Fruit fly (Drosophila melanogaster): ENCODE results near the gene CG3386.

The CG3386 gene

dm6 chr3L:644111-644718 lies 38.1 kb downstream of the CG3386 start (continued):
- TF ChIP-seq chn (GFP tag; optimal IDR thresholded peaks at IDR 0.05) (peak; percentile 91), onecut (GFP tag; IDR thresholded peaks at IDR 0.05) (peak; percentile 79), CG4854 (GFP tag; optimal IDR thresholded peaks at IDR 0.05) (peak; percentile 69), CG30403 (GFP tag; optimal IDR thresholded peaks at IDR 0.05) (peak; percentile 89), z (GFP tag; IDR thresholded peaks at IDR 0.05) (peak; percentile 77), Hr3 (GFP tag; optimal IDR thresholded peaks at IDR 0.05) (peak; percentile 81), CG7357 (GFP tag; IDR thresholded peaks at IDR 0.05) (peak; percentile 73; the same call in 2 of the 3 replicates), CG30020 (tag; optimal IDR thresholded peaks at IDR 0.05) (peak; percentile 33), CG3407 (GFP tag; optimal IDR thresholded peaks at IDR 0.05) (peak; percentile 86), CG2129 (GFP tag; IDR thresholded peaks at IDR 0.05; ENCODE audit: partially characterized antibody) (no peak), mam (GFP tag; optimal IDR thresholded peaks at IDR 0.05) (peak; percentile 86), zfh1 (GFP tag; IDR thresholded peaks at IDR 0.05) (peak; percentile 93), corto (GFP tag; optimal IDR thresholded peaks at IDR 0.05) (peak; percentile 64), CG4328 (GFP tag; optimal IDR thresholded peaks at IDR 0.05) (peak; percentile 73), ewg (GFP tag; optimal IDR thresholded peaks at IDR 0.05) (peak; percentile 89), CG1602 (GFP tag; optimal IDR thresholded peaks at IDR 0.05) (peak; percentile 82), Sry-β (GFP tag; optimal IDR thresholded peaks at IDR 0.05) (peak; percentile 46), peb (GFP tag; IDR thresholded peaks at IDR 0.05) (peak; percentile 81), CG6254 (GFP tag; optimal IDR thresholded peaks at IDR 0.05) (peak; percentile 85), gcm (GFP tag; optimal IDR thresholded peaks at IDR 0.05) (peak; percentile 84), CoRest (tag; optimal IDR thresholded peaks at IDR 0.05) (peak; percentile 81), MBD-R2 (GFP tag; IDR thresholded peaks at IDR 0.05) (peak; percentile 65; the same call in 1 of the 2 replicates), vvl (GFP tag; IDR thresholded peaks at IDR 0.05) (peak; percentile 94), CG11085 (GFP tag; IDR thresholded peaks at IDR 0.05) (peak; percentile 33; the same call in 1 of the 2 replicates), Ssrp (tag; optimal IDR thresholded peaks at IDR 0.05) (peak; percentile 87), CG16863 (GFP tag; optimal IDR thresholded peaks at IDR 0.05) (peak; percentile 91), zen2 (GFP tag; IDR thresholded peaks at IDR 0.05; ENCODE audit: partially characterized antibody) (no peak), CG6765 (GFP tag; optimal IDR thresholded peaks at IDR 0.05) (peak; percentile 6), gsb (GFP tag; IDR thresholded peaks at IDR 0.05) (peak; percentile 51), nom (GFP tag; optimal IDR thresholded peaks at IDR 0.05) (peak; percentile 17), kni (GFP tag; optimal IDR thresholded peaks at IDR 0.05) (peak; percentile 86), Xbp1 (GFP tag; optimal IDR thresholded peaks at IDR 0.05) (peak; percentile 92), CG9797 (GFP tag; optimal IDR thresholded peaks at IDR 0.05) (no peak), dati (GFP tag; IDR thresholded peaks at IDR 0.05) (peak; percentile 88), CG11456 (GFP tag; IDR thresholded peaks at IDR 0.05) (peak; percentile 79; the same call in 2 of the 3 replicates), oc (tag; optimal IDR thresholded peaks at IDR 0.05) (peak; percentile 95), luna (GFP tag; optimal IDR thresholded peaks at IDR 0.05) (peak; percentile 71), CG18599 (GFP tag; optimal IDR thresholded peaks at IDR 0.05) (peak; percentile 80), zf30C (GFP tag; optimal IDR thresholded peaks at IDR 0.05) (peak; percentile 78), bowl (GFP tag; IDR thresholded peaks at IDR 0.05) (peak; percentile 57), CG11093 (GFP tag; IDR thresholded peaks at IDR 0.05) (peak; percentile 75), Sox102F (GFP tag; optimal IDR thresholded peaks at IDR 0.05) (peak; percentile 95), CG15011 (GFP tag; optimal IDR thresholded peaks at IDR 0.05) (peak; percentile 31), Dll (GFP tag; IDR thresholded peaks at IDR 0.05; ENCODE audit: partially characterized antibody) (no peak), knrl (GFP tag; IDR thresholded peaks at IDR 0.05; ENCODE audit: partially characterized antibody) (no peak), CG13287 (GFP tag; IDR thresholded peaks at IDR 0.05; ENCODE audit: partially characterized antibody) (no peak), CG15073 (GFP tag; optimal IDR thresholded peaks at IDR 0.05) (no peak), pum (GFP tag; optimal IDR thresholded peaks at IDR 0.05) (peak; percentile 92), CG10321 (GFP tag; IDR thresholded peaks at IDR 0.05) (peak; percentile 49)
